Worm (Caenorhabditis elegans) whole organism, L2 larva: ENCODE results near the gene stc-1.

Experiments
- alr-1 ChIP-seq: fragments of 150-350 bp; optimal IDR thresholded peaks from 2 replicates; lab custom pipeline; 2014; ENCODE audit warnings: missing biosample characterization, missing genetic modification characterization
- ceh-82 ChIP-seq: fragments of 150-350 bp; optimal IDR thresholded peaks from 2 replicates; lab custom pipeline; 2014; ENCODE audit warnings: missing biosample characterization, missing genetic modification characterization
- crh-2 ChIP-seq: sonication (generic microtip); optimal IDR thresholded peaks from 2 replicates; lab custom pipeline; 2017; ENCODE audit warnings: missing biosample characterization, missing genetic modification characterization
- dmd-4 ChIP-seq: sonication (generic microtip); optimal IDR thresholded peaks from 2 replicates; lab custom pipeline; 2017; ENCODE audit warnings: missing biosample characterization, missing genetic modification characterization
- elt-1 ChIP-seq: fragments of 150-350 bp; optimal IDR thresholded peaks from 2 replicates; lab custom pipeline; 2014; ENCODE audit warnings: missing biosample characterization, missing genetic modification characterization
- elt-3 ChIP-seq: sonication (generic microtip); optimal IDR thresholded peaks from 2 replicates; lab custom pipeline; 2017; ENCODE audit warnings: missing biosample characterization, missing genetic modification characterization
- fos-1 ChIP-seq: fragments of 150-350 bp; optimal IDR thresholded peaks from 2 replicates; lab custom pipeline; 2014; ENCODE audit warnings: missing biosample characterization, missing genetic modification characterization
- gmeb-1 ChIP-seq: fragments of 150-350 bp; optimal IDR thresholded peaks from 2 replicates; lab custom pipeline; 2014; ENCODE audit warnings: missing biosample characterization, missing genetic modification characterization
- lsy-2 ChIP-seq, 2 experiments: fragments of 150-350 bp in 1 of 2; sonication (generic microtip) in 1 of 2; optimal IDR thresholded peaks; 2 replicates each; lab custom pipeline; 2014 to 2017; ENCODE audit warnings: missing biosample characterization in 2 of 2, missing genetic modification characterization in 2 of 2
- mbf-1 ChIP-seq: sonication (generic microtip); optimal IDR thresholded peaks from 2 replicates; lab custom pipeline; 2017; ENCODE audit warnings: missing biosample characterization, missing genetic modification characterization
- peb-1 ChIP-seq: fragments of 150-350 bp; optimal IDR thresholded peaks from 2 replicates; lab custom pipeline; 2014; ENCODE audit warnings: missing biosample characterization, missing genetic modification characterization
- skn-1 ChIP-seq: sonication (generic microtip); optimal IDR thresholded peaks from 2 replicates; lab custom pipeline; 2017; ENCODE audit warnings: missing biosample characterization, missing genetic modification characterization
- sma-3 ChIP-seq: sonication (generic microtip); optimal IDR thresholded peaks from 2 replicates; lab custom pipeline; 2016; ENCODE audit warnings: missing genetic modification reagents, missing genetic modification characterization, missing compliant biosample characterization
- sma-9 ChIP-seq, 2 experiments: fragments of 150-350 bp in 1 of 2; sonication (generic microtip) in 1 of 2; optimal IDR thresholded peaks; 2 replicates each; lab custom pipeline; 2014 to 2016; ENCODE audit warnings: missing genetic modification characterization in 2 of 2, mild to moderate bottlenecking in 1 of 2, missing biosample characterization in 1 of 2, missing compliant biosample characterization in 1 of 2, missing genetic modification reagents in 1 of 2, moderate library complexity in 1 of 2
- unc-55 ChIP-seq: fragments of 150-350 bp; sonication (generic microtip); optimal IDR thresholded peaks from 3 replicates; lab custom pipeline; 2014; ENCODE audit warnings: missing biosample characterization, missing genetic modification reagents, missing genetic modification characterization
- unc-62 ChIP-seq: fragments of 150-350 bp; optimal IDR thresholded peaks from 2 replicates; lab custom pipeline; 2014; ENCODE audit warnings: missing biosample characterization, missing genetic modification reagents, missing genetic modification characterization
- ztf-4 ChIP-seq: fragments of 150-350 bp; optimal IDR thresholded peaks from 2 replicates; lab custom pipeline; 2014; ENCODE audit warnings: missing biosample characterization, missing genetic modification characterization

The stc-1 gene

DNA sequence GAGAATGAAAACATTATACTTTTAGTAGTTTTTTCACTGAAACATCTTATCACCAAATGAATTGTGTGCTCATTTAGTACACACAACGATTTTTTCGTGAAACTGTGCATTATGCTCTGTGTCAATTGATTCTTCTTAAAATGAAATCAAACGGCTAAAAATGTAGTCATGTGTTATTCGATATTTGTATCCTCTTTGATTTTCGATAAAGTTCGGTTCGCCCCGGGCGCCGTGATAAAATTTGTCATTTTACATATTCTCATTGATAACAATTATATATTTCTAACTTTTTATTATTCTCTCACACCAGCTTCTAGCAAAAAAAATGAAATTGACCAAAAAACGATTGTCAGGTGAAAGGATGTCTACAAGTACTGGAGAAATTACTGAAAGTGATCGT is 51.2 kb downstream of the stc-1 start, which contains the start of gene ctg-2:
TSS of gene ctg-2 (plus strand) at position 326 of the 400 bp plus-strand sequence.
- no peak for TF ChIP-seq elt-1 (tag; lab: Kevin White, UChicago)
- TF ChIP-seq gmeb-1 (tag; lab: Kevin White, UChicago) = peak; percentile 31
- TF ChIP-seq sma-3 = no peak
- TF ChIP-seq crh-2 (tag; lab: Kevin White, UChicago) = peak; percentile 2
- TF ChIP-seq peb-1 (tag; lab: Kevin White, UChicago) = no peak
- no peak for TF ChIP-seq ceh-82 (tag; lab: Kevin White, UChicago)
- TF ChIP-seq unc-55 (GFP tag; lab: Kevin White, UChicago) = no peak
- peak; percentile 48 for TF ChIP-seq sma-9 (GFP tag; optimal IDR thresholded peaks at IDR 0.05; lab: Kevin White, UChicago)
- no peak for TF ChIP-seq sma-9 (tag; optimal IDR thresholded peaks at IDR 0.05; lab: Kevin White, UChicago)
- TF ChIP-seq alr-1 (tag; lab: Kevin White, UChicago) = no peak
- peak; percentile 31 for TF ChIP-seq fos-1 (tag; lab: Kevin White, UChicago)
- no peak for TF ChIP-seq elt-3 (tag; lab: Kevin White, UChicago)
- TF ChIP-seq unc-62 = no peak
- TF ChIP-seq mbf-1 = no peak
- no peak for TF ChIP-seq dmd-4 (tag; lab: Kevin White, UChicago)
- no peak for TF ChIP-seq lsy-2 (tag; optimal IDR thresholded peaks at IDR 0.05; lab: Kevin White, UChicago)
- TF ChIP-seq skn-1 = no peak
- no peak for TF ChIP-seq ztf-4 (tag; lab: Kevin White, UChicago)
- TF ChIP-seq, all 48 proteins: peak for 4
